Worm (Caenorhabditis elegans): ENCODE results near the gene ZC513.3.

ce11 chrV:8098239-8098638, 51.4 kb downstream of the ZC513.3 start, which contains the start of gene str-145:
- TF ChIP-seq T22C8.4 (GFP tag; IDR thresholded peaks at IDR 0.05) (no peak), flt-1 (GFP tag; IDR thresholded peaks at IDR 0.05) (no peak), med-1 (GFP tag; optimal IDR thresholded peaks at IDR 0.05; ENCODE audit: insufficient read depth) (no peak), cog-1 (tag; optimal IDR thresholded peaks at IDR 0.05) (no peak)
